Worm (Caenorhabditis elegans) whole organism, young adult: ENCODE measurements around the gene lrr-1.

Experiments
- B0261.1 ChIP-seq: sonication (generic microtip); optimal IDR thresholded peaks from 2 replicates; lab custom pipeline; 2016; ENCODE audit warnings: mild to moderate bottlenecking, missing genetic modification characterization, moderate library complexity, missing compliant biosample characterization
- C06A6.2 ChIP-seq: fragments of 200-800 bp; sonication (Bioruptor generic); conservative IDR thresholded peaks from 2 replicates; pipeline ENCODE4 v1.3.6; 2022; ENCODE audit warnings: missing genetic modification characterization, missing compliant biosample characterization
- C17E4.6 ChIP-seq: fragments of 200-800 bp; sonication (Bioruptor generic); IDR thresholded peaks from 2 replicates; pipeline ENCODE4 v1.3.6; 2022; ENCODE audit warnings: missing genetic modification reagents, missing genetic modification characterization, missing compliant biosample characterization
- F23B12.7 ChIP-seq: sonication (generic microtip); optimal IDR thresholded peaks from 2 replicates; lab custom pipeline; 2017; ENCODE audit warnings: missing genetic modification characterization, mild to moderate bottlenecking, missing compliant biosample characterization, antibody characterized with exemption, moderate library complexity; ENCODE audit not compliant: insufficient read depth
- F33H1.4 ChIP-seq: fragments of 200-800 bp; sonication (Bioruptor generic); IDR thresholded peaks from 2 replicates; pipeline ENCODE4 v1.3.6; 2022; ENCODE audit warnings: missing genetic modification reagents, missing genetic modification characterization, missing compliant biosample characterization
- F37B4.10 ChIP-seq: fragments of 200-800 bp; sonication (Bioruptor generic); IDR thresholded peaks from 2 replicates; pipeline ENCODE4 v1.3.6; 2022; ENCODE audit warnings: missing genetic modification characterization, missing compliant biosample characterization
- F39B2.1 ChIP-seq: fragments of 200-800 bp; sonication (Bioruptor generic); IDR thresholded peaks from 2 replicates; pipeline ENCODE4 v1.3.6; 2022; ENCODE audit warnings: missing genetic modification reagents, missing genetic modification characterization, missing compliant biosample characterization
- K12H6.12 ChIP-seq: fragments of 200-800 bp; sonication (Bioruptor generic); optimal IDR thresholded peaks from 2 replicates; lab custom pipeline; 2018; ENCODE audit warnings: mild to moderate bottlenecking, missing genetic modification characterization, missing compliant biosample characterization
- Y95B8A.8 ChIP-seq: fragments of 200-800 bp; sonication (Bioruptor generic); IDR thresholded peaks from 2 replicates; pipeline ENCODE4 v1.3.6; 2022; ENCODE audit warnings: missing genetic modification reagents, missing genetic modification characterization, missing compliant biosample characterization
- ama-1 ChIP-seq, 3 experiments: fragments of 150-350 bp in 1 of 3; sonication (generic microtip) in 2 of 3; optimal IDR thresholded peaks; 2 replicates each; lab custom pipeline; 2014 to 2018; ENCODE audit warnings: missing biosample characterization in 2 of 3, missing genetic modification characterization in 2 of 3, missing genetic modification reagents in 2 of 3
- aptf-2 ChIP-seq: fragments of 200-800 bp; sonication (Bioruptor generic); conservative IDR thresholded peaks from 2 replicates; pipeline ENCODE4 v1.3.6; 2022; ENCODE audit warnings: missing genetic modification reagents, missing genetic modification characterization, missing compliant biosample characterization
- attf-3 ChIP-seq: fragments of 200-800 bp; sonication (Bioruptor generic); conservative IDR thresholded peaks from 2 replicates; pipeline ENCODE4 v1.3.6; 2022; ENCODE audit warnings: missing genetic modification reagents, missing genetic modification characterization, missing compliant biosample characterization
- attf-6 ChIP-seq: fragments of 200-800 bp; sonication (Bioruptor generic); IDR thresholded peaks from 2 replicates; pipeline ENCODE4 v1.3.6; 2022; ENCODE audit warnings: missing genetic modification reagents, missing genetic modification characterization, missing compliant biosample characterization
- bed-1 ChIP-seq: fragments of 200-800 bp; sonication (Bioruptor generic); IDR thresholded peaks from 2 replicates; pipeline ENCODE4 v1.3.6; 2022; ENCODE audit warnings: missing genetic modification reagents, missing genetic modification characterization, missing compliant biosample characterization
- ccch-3 ChIP-seq: fragments of 200-800 bp; sonication (Bioruptor generic); optimal IDR thresholded peaks from 2 replicates; lab custom pipeline; 2018; ENCODE audit warnings: mild to moderate bottlenecking, missing genetic modification characterization, missing compliant biosample characterization
- cebp-1 ChIP-seq, 2 experiments: fragments of 200-800 bp in 1 of 2; sonication (Bioruptor generic) in 1 of 2; sonication (generic microtip) in 1 of 2; IDR thresholded peaks in 1 of 2; optimal IDR thresholded peaks in 1 of 2; 2 replicates each; pipeline versions ENCODE4 v1.3.6 to Lab custom; 2017 to 2022; ENCODE audit warnings: missing compliant biosample characterization in 2 of 2, missing genetic modification characterization in 2 of 2, mild to moderate bottlenecking in 1 of 2, missing genetic modification reagents in 1 of 2, moderate library complexity in 1 of 2
- cebp-2 ChIP-seq: fragments of 200-800 bp; sonication (Bioruptor generic); IDR thresholded peaks from 2 replicates; pipeline ENCODE4 v1.3.6; 2022; ENCODE audit warnings: missing genetic modification characterization, missing compliant biosample characterization
- ceh-100 ChIP-seq: fragments of 200-800 bp; sonication (Bioruptor generic); IDR thresholded peaks from 2 replicates; pipeline ENCODE4 v1.3.6; 2022; ENCODE audit warnings: missing genetic modification reagents, missing genetic modification characterization, missing compliant biosample characterization
- ceh-58 ChIP-seq: fragments of 200-800 bp; sonication (Bioruptor generic); IDR thresholded peaks from 2 replicates; pipeline ENCODE4 v1.3.6; 2022; ENCODE audit warnings: missing genetic modification characterization, missing compliant biosample characterization
- chd-7 ChIP-seq: sonication (generic microtip); optimal IDR thresholded peaks from 2 replicates; lab custom pipeline; 2016; ENCODE audit warnings: mild to moderate bottlenecking, missing genetic modification characterization, moderate library complexity, missing compliant biosample characterization
- dox-1 ChIP-seq: fragments of 200-800 bp; sonication (Bioruptor generic); IDR thresholded peaks from 2 replicates; pipeline ENCODE4 v1.3.6; 2022; ENCODE audit warnings: missing genetic modification reagents, missing genetic modification characterization, missing compliant biosample characterization
- fkh-3 ChIP-seq: sonication (generic microtip); optimal IDR thresholded peaks from 2 replicates; lab custom pipeline; 2016; ENCODE audit warnings: mild to moderate bottlenecking, missing genetic modification characterization, missing compliant biosample characterization
- gei-17 ChIP-seq: fragments of 200-800 bp; sonication (Bioruptor generic); optimal IDR thresholded peaks from 2 replicates; lab custom pipeline; 2018; ENCODE audit warnings: mild to moderate bottlenecking, missing genetic modification characterization, missing compliant biosample characterization
- hlh-12 ChIP-seq: sonication (generic microtip); optimal IDR thresholded peaks from 2 replicates; lab custom pipeline; 2016; ENCODE audit warnings: missing genetic modification characterization, missing compliant biosample characterization
- lsl-1 ChIP-seq: fragments of 200-800 bp; sonication (Bioruptor generic); optimal IDR thresholded peaks from 2 replicates; lab custom pipeline; 2018; ENCODE audit warnings: mild to moderate bottlenecking, missing genetic modification characterization, moderate library complexity, missing compliant biosample characterization
- lsy-27 ChIP-seq: sonication (generic microtip); optimal IDR thresholded peaks from 2 replicates; lab custom pipeline; 2017; ENCODE audit warnings: missing genetic modification characterization, mild to moderate bottlenecking, missing compliant biosample characterization, antibody characterized with exemption, missing genotype, borderline replicate concordance; ENCODE audit not compliant: insufficient read depth
- madf-3 ChIP-seq: fragments of 200-800 bp; sonication (Bioruptor generic); IDR thresholded peaks from 2 replicates; pipeline ENCODE4 v1.3.6; 2022; ENCODE audit warnings: missing genetic modification reagents, missing genetic modification characterization, missing compliant biosample characterization
- mel-28 ChIP-seq: sonication (generic microtip); optimal IDR thresholded peaks from 2 replicates; lab custom pipeline; 2016; ENCODE audit warnings: borderline replicate concordance, mild to moderate bottlenecking, missing genetic modification characterization, missing compliant biosample characterization
- mxl-1 ChIP-seq: sonication (generic microtip); optimal IDR thresholded peaks from 2 replicates; lab custom pipeline; 2016; ENCODE audit warnings: missing genetic modification characterization, missing compliant biosample characterization
- nfya-1 ChIP-seq: sonication (generic microtip); optimal IDR thresholded peaks from 2 replicates; lab custom pipeline; 2017; ENCODE audit warnings: antibody characterized with exemption, missing compliant biosample characterization, missing genetic modification characterization, borderline replicate concordance; ENCODE audit not compliant: insufficient read depth
- nhr-27 ChIP-seq: fragments of 200-800 bp; sonication (Bioruptor generic); optimal IDR thresholded peaks from 2 replicates; lab custom pipeline; 2018; ENCODE audit warnings: mild to moderate bottlenecking, missing genetic modification characterization, moderate library complexity, missing compliant biosample characterization
- rec-8 ChIP-seq, 2 experiments: sonication (generic microtip); optimal IDR thresholded peaks; 2 replicates each; lab custom pipeline; 2016; ENCODE audit warnings: mild to moderate bottlenecking in 2 of 2, missing genetic modification characterization in 2 of 2, missing genetic modification reagents in 2 of 2, missing genotype in 2 of 2, missing biosample characterization in 1 of 2, missing compliant biosample characterization in 1 of 2, moderate library complexity in 1 of 2
- repo-1 ChIP-seq: sonication (generic microtip); optimal IDR thresholded peaks from 2 replicates; lab custom pipeline; 2017; ENCODE audit warnings: mild to moderate bottlenecking, missing genetic modification characterization, missing compliant biosample characterization
- snpc-1.1 ChIP-seq: sonication (generic microtip); optimal IDR thresholded peaks from 2 replicates; lab custom pipeline; 2017; ENCODE audit warnings: missing genetic modification characterization, mild to moderate bottlenecking, missing compliant biosample characterization, antibody characterized with exemption, moderate library complexity, missing genotype, missing genetic modification reagents; ENCODE audit not compliant: insufficient read depth
- snpc-4 ChIP-seq, 5 experiments: fragments of 150-350 bp in 1 of 5; sonication (generic microtip) in 4 of 5; optimal IDR thresholded peaks; 2 replicates each; lab custom pipeline; 2014 to 2018; ENCODE audit warnings: missing genetic modification characterization in 5 of 5, missing biosample characterization in 3 of 5, antibody characterized with exemption in 2 of 5, mild to moderate bottlenecking in 2 of 5, missing compliant biosample characterization in 2 of 5, missing genotype in 2 of 5, moderate library complexity in 2 of 5, missing genetic modification reagents in 1 of 5
- tbp1 ChIP-seq: fragments of 200-800 bp; sonication (Bioruptor generic); optimal IDR thresholded peaks from 2 replicates; lab custom pipeline; 2018; ENCODE audit warnings: mild to moderate bottlenecking, missing genetic modification characterization, missing compliant biosample characterization
- xnd-1 ChIP-seq: sonication (generic microtip); optimal IDR thresholded peaks from 2 replicates; lab custom pipeline; 2016; ENCODE audit warnings: missing genotype, missing genetic modification reagents, missing genetic modification characterization, missing compliant biosample characterization
- zim-3 ChIP-seq: sonication (generic microtip); optimal IDR thresholded peaks from 2 replicates; lab custom pipeline; 2017; ENCODE audit warnings: mild to moderate bottlenecking, missing genetic modification characterization, moderate library complexity, missing compliant biosample characterization

The lrr-1 gene

DNA sequence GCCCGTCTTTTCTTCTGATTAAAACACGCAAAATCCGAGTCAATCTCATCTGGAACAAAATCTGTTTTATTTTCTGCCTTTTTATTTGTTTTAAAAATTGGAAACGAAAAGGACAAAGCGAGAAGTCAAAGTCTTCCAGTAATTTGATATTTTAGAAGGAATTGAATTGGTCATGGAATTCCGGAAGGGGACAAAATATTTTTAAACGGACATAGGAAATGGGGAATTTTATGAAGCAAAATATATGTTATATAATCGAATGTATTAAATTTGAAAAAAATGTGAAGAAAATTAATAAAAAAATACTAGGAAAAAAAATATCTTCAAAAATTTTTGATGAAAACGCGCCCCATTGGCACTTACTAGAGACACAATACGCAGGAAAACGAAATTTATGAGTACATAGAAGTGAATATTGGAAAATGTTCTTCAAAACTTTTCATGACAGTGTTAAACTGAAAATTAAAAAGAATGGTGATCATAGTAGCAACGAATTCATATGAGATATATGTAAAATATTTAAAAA is 4.5 kb upstream of the lrr-1 start, which contains the start of gene F33G12.7:
F33G12.7 (minus strand) TSS at position 51 of the 526 bp plus-strand sequence.
- TF ChIP-seq ama-1 (optimal IDR thresholded peaks at IDR 0.05; lab: Kevin White, UChicago) (no peak), ama-1 (GFP tag; optimal IDR thresholded peaks at IDR 0.05; lab: Kevin White, UChicago) (no peak), lsl-1 (GFP tag; lab: Kevin White, UChicago) (peak; percentile 16)

- no peak for TF ChIP-seq snpc-4 (GFP tag; optimal IDR thresholded peaks at IDR 0.05; lab: Kevin White, UChicago)
- TF ChIP-seq snpc-4 (tag; optimal IDR thresholded peaks at IDR 0.05; lab: Kevin White, UChicago) = no peak
- TF ChIP-seq ceh-100 (GFP tag; lab: Robert Waterston, UW) = no peak
- peak; percentile 18 for TF ChIP-seq F23B12.7 (tag; lab: Kevin White, UChicago)
- no peak for TF ChIP-seq cebp-1 (GFP tag; IDR thresholded peaks at IDR 0.05; lab: Robert Waterston, UW)
- TF ChIP-seq cebp-1 (tag; optimal IDR thresholded peaks at IDR 0.05; lab: Kevin White, UChicago) = no peak
- TF ChIP-seq nhr-27 (tag; lab: Kevin White, UChicago) = no peak
Measured at ce11 chrII:5039912-5040311, 3.7 kb upstream of the lrr-1 start, which contains the start of gene golg-2. Gene golg-2, minus strand, starts transcription at chrII:5040091.

- TF ChIP-seq fkh-3 (no peak), lsy-27 (no peak), rec-8 (tag; optimal IDR thresholded peaks at IDR 0.05; lab: Kevin White, UChicago) (no peak), B0261.1 (no peak), repo-1 (tag; lab: Kevin White, UChicago) (no peak), bed-1 (GFP tag; lab: Robert Waterston, UW) (no peak), aptf-2 (GFP tag; lab: Robert Waterston, UW) (no peak), Y95B8A.8 (no peak), mel-28 (tag; lab: Kevin White, UChicago) (no peak), madf-3 (GFP tag; lab: Robert Waterston, UW) (no peak), ceh-58 (GFP tag; lab: Robert Waterston, UW) (no peak)
Measured at ce11 chrII:5033935-5034334, 2.3 kb downstream of the lrr-1 start, which contains the start of gene F33G12.3. Gene F33G12.3, minus strand, starts transcription at chrII:5034035.

- TF ChIP-seq xnd-1 (tag; lab: Kevin White, UChicago) (no peak), Y95B8A.8 (0 out of 2 replicates have a peak, but pooled peaks have one; percentile 45), cebp-2 (GFP tag; lab: Robert Waterston, UW) (peak; percentile 89), F39B2.1 (no peak), cebp-1 (GFP tag; IDR thresholded peaks at IDR 0.05; lab: Robert Waterston, UW) (peak; percentile 57), cebp-1 (tag; optimal IDR thresholded peaks at IDR 0.05; lab: Kevin White, UChicago) (peak; percentile 69), dox-1 (GFP tag; lab: Robert Waterston, UW) (peak; percentile 82), mxl-1 (tag; lab: Kevin White, UChicago) (peak; percentile 60), attf-3 (GFP tag; lab: Robert Waterston, UW) (peak; percentile 57; the same call in 1 of the 2 replicates), C06A6.2 (GFP tag; lab: Robert Waterston, UW) (peak; percentile 35; the same call in 1 of the 2 replicates), snpc-1.1 (tag; lab: Kevin White, UChicago) (no peak), ceh-100 (GFP tag; lab: Robert Waterston, UW) (peak; percentile 70), madf-3 (GFP tag; lab: Robert Waterston, UW) (no peak), F33H1.4 (GFP tag; lab: Robert Waterston, UW) (peak; percentile 60), gei-17 (GFP tag; lab: Kevin White, UChicago) (no peak), tbp1 (GFP tag; lab: Kevin White, UChicago) (peak; percentile 98), snpc-4 (GFP tag; optimal IDR thresholded peaks at IDR 0.05; lab: Kevin White, UChicago) (peak; percentile 34), snpc-4 (tag; optimal IDR thresholded peaks at IDR 0.05; lab: Kevin White, UChicago) (peak in 3 of 4 experiments; percentile 48 to 70 (median 69)), hlh-12 (no peak), rec-8 (tag; optimal IDR thresholded peaks at IDR 0.05; lab: Kevin White, UChicago) (peak in 1 of 2 experiments; percentile 77), chd-7 (tag; lab: Kevin White, UChicago) (peak; percentile 74), nfya-1 (tag; lab: Kevin White, UChicago) (no peak), K12H6.12 (tag; lab: Kevin White, UChicago) (peak; percentile 36), ccch-3 (GFP tag; lab: Kevin White, UChicago) (no peak), attf-6 (peak; percentile 73), lsl-1 (GFP tag; lab: Kevin White, UChicago) (peak; percentile 60), F37B4.10 (0 out of 2 replicates have a peak, but pooled peaks have one; percentile 78), C17E4.6 (GFP tag; lab: Robert Waterston, UW) (0 out of 2 replicates have a peak, but pooled peaks have one; percentile 13), zim-3 (peak; percentile 53)
Measured at ce11 chrII:5032669-5033068, 3.6 kb downstream of the lrr-1 start.
